Fruit fly (Drosophila melanogaster) whole organism, embryonic: ENCODE results near the gene CG1638.

Source experiments
- Awh ChIP-seq: fragments of 200-800 bp; sonication (Bioruptor generic); IDR thresholded peaks from 2 replicates; pipeline ENCODE4, ENCODE4 v1.3.6; 2022; ENCODE audit warnings: missing biosample characterization, missing genetic modification characterization
- CG10267 ChIP-seq: fragments of 200-800 bp; sonication (Bioruptor generic); optimal IDR thresholded peaks from 2 replicates; lab custom pipeline; 2018; ENCODE audit warnings: missing biosample characterization, mild to moderate bottlenecking, missing genetic modification characterization, moderate library complexity
- CG10979 ChIP-seq: fragments of 200-800 bp; sonication (Bioruptor generic); optimal IDR thresholded peaks from 2 replicates; lab custom pipeline; 2018; ENCODE audit warnings: missing biosample characterization, mild to moderate bottlenecking, missing genetic modification characterization, moderate library complexity
- CG11398 ChIP-seq: fragments of 200-800 bp; sonication (Bioruptor generic); optimal IDR thresholded peaks from 2 replicates; lab custom pipeline; 2016; ENCODE audit warnings: missing biosample characterization, missing genetic modification characterization
- CG11695 ChIP-seq: fragments of 200-800 bp; sonication (Bioruptor generic); IDR thresholded peaks from 3 replicates; pipeline ENCODE4 v1.3.6; 2022; ENCODE audit warnings: missing biosample characterization, missing genetic modification characterization
- CG12104 ChIP-seq: fragments of 200-800 bp; sonication (Bioruptor generic); optimal IDR thresholded peaks from 3 replicates; lab custom pipeline; 2016; ENCODE audit warnings: missing biosample characterization, missing genetic modification characterization
- CG1233 ChIP-seq: fragments of 200-800 bp; sonication (Bioruptor generic); optimal IDR thresholded peaks from 4 replicates; lab custom pipeline; 2018; ENCODE audit warnings: missing biosample characterization, mild to moderate bottlenecking, missing genetic modification characterization
- CG13296 ChIP-seq: fragments of 200-800 bp; sonication (Bioruptor generic); optimal IDR thresholded peaks from 3 replicates; lab custom pipeline; 2018; ENCODE audit warnings: missing biosample characterization, mild to moderate bottlenecking, missing genetic modification characterization
- CG13624 ChIP-seq: fragments of 200-800 bp; sonication (Bioruptor generic); optimal IDR thresholded peaks from 2 replicates; lab custom pipeline; 2016; ENCODE audit warnings: missing biosample characterization, missing genetic modification characterization
- CG1647 ChIP-seq: fragments of 200-800 bp; sonication (Bioruptor generic); optimal IDR thresholded peaks from 3 replicates; lab custom pipeline; 2016; ENCODE audit warnings: missing biosample characterization, missing genetic modification characterization
- CG17568 ChIP-seq: fragments of 200-800 bp; sonication (Bioruptor generic); optimal IDR thresholded peaks from 2 replicates; lab custom pipeline; 2018; ENCODE audit warnings: missing biosample characterization, mild to moderate bottlenecking, missing genetic modification characterization, moderate library complexity
- CG2116 ChIP-seq: fragments of 200-800 bp; sonication (Bioruptor generic); optimal IDR thresholded peaks from 3 replicates; lab custom pipeline; 2018; ENCODE audit warnings: missing biosample characterization, mild to moderate bottlenecking, missing genetic modification characterization
- CG2678 ChIP-seq: fragments of 200-800 bp; sonication (Bioruptor generic); optimal IDR thresholded peaks from 3 replicates; lab custom pipeline; 2019; ENCODE audit warnings: missing biosample characterization, mild to moderate bottlenecking, missing genetic modification characterization, moderate library complexity
- CG30020 ChIP-seq: fragments of 200-800 bp; optimal IDR thresholded peaks from 2 replicates; lab custom pipeline; 2019; ENCODE audit warnings: missing biosample characterization, mild to moderate bottlenecking, missing genetic modification characterization, moderate library complexity
- CG30431 ChIP-seq: fragments of 200-800 bp; sonication (Bioruptor generic); optimal IDR thresholded peaks from 2 replicates; lab custom pipeline; 2017; ENCODE audit warnings: missing biosample characterization, missing genetic modification characterization
- CG31365 ChIP-seq: fragments of 200-800 bp; sonication (Bioruptor generic); optimal IDR thresholded peaks from 2 replicates; lab custom pipeline; 2018; ENCODE audit warnings: missing biosample characterization, mild to moderate bottlenecking, missing genetic modification characterization
- CG5953 ChIP-seq: fragments of 200-800 bp; sonication (Bioruptor generic); IDR thresholded peaks from 2 replicates; pipeline ENCODE4 v1.3.6; 2022; ENCODE audit warnings: missing biosample characterization, missing genetic modification characterization
- CG6689 ChIP-seq: fragments of 200-800 bp; sonication (Bioruptor generic); IDR thresholded peaks from 2 replicates; pipeline ENCODE4 v1.3.6; 2022; ENCODE audit warnings: missing biosample characterization, missing genetic modification characterization
- CG7271 ChIP-seq: fragments of 200-800 bp; sonication (Bioruptor generic); optimal IDR thresholded peaks from 2 replicates; lab custom pipeline; 2018; ENCODE audit warnings: missing biosample characterization, mild to moderate bottlenecking, missing genetic modification characterization, moderate library complexity
- CG8388 ChIP-seq: fragments of 200-800 bp; sonication (Bioruptor generic); optimal IDR thresholded peaks from 2 replicates; lab custom pipeline; 2019; ENCODE audit warnings: missing biosample characterization, mild to moderate bottlenecking, missing genetic modification characterization, moderate library complexity
- CG8944 ChIP-seq: fragments of 200-800 bp; sonication (Bioruptor generic); optimal IDR thresholded peaks from 3 replicates; lab custom pipeline; 2016; ENCODE audit warnings: missing biosample characterization, missing genetic modification characterization
- CG9817 ChIP-seq: fragments of 200-800 bp; sonication (Bioruptor generic); optimal IDR thresholded peaks from 2 replicates; lab custom pipeline; 2018; ENCODE audit warnings: missing biosample characterization, mild to moderate bottlenecking, missing genetic modification characterization, moderate library complexity
- D ChIP-seq, 2 experiments: fragments of 200-800 bp in 1 of 2; fragments of >200 bp in 1 of 2; sonication (Bioruptor generic) in 1 of 2; optimal IDR thresholded peaks; 2 replicates in 1 of 2; 3 replicates in 1 of 2; lab custom pipeline; 2017; ENCODE audit warnings: mild to moderate bottlenecking in 1 of 2, missing biosample characterization in 1 of 2, missing genetic modification characterization in 1 of 2, missing genetic modification reagents in 1 of 2
- Hey ChIP-seq: fragments of 200-800 bp; sonication (Bioruptor generic); optimal IDR thresholded peaks from 3 replicates; lab custom pipeline; 2018; ENCODE audit warnings: missing biosample characterization, mild to moderate bottlenecking, missing genetic modification characterization
- Lim3 ChIP-seq: fragments of 200-800 bp; sonication (Bioruptor generic); IDR thresholded peaks from 2 replicates; pipeline ENCODE4 v1.3.6; 2022; ENCODE audit warnings: missing biosample characterization, missing genetic modification characterization
- Meics ChIP-seq: fragments of 200-800 bp; sonication (Bioruptor generic); optimal IDR thresholded peaks from 2 replicates; lab custom pipeline; 2017; ENCODE audit warnings: missing biosample characterization, mild to moderate bottlenecking, missing genetic modification characterization
- NC2β ChIP-seq: fragments of 200-800 bp; sonication (Bioruptor generic); optimal IDR thresholded peaks from 2 replicates; lab custom pipeline; 2016; ENCODE audit warnings: missing biosample characterization, missing genetic modification characterization
- NK7.1 ChIP-seq: fragments of 200-800 bp; sonication (Bioruptor generic); optimal IDR thresholded peaks from 3 replicates; lab custom pipeline; 2016; ENCODE audit warnings: missing biosample characterization, missing genetic modification characterization
- Oaz ChIP-seq: fragments of 200-800 bp; sonication (Bioruptor generic); IDR thresholded peaks from 2 replicates; pipeline ENCODE4 v1.3.6; 2022; ENCODE audit warnings: missing biosample characterization, missing genetic modification characterization
- Oli ChIP-seq: fragments of 200-800 bp; sonication (Bioruptor generic); optimal IDR thresholded peaks from 2 replicates; lab custom pipeline; 2018; ENCODE audit warnings: missing biosample characterization, mild to moderate bottlenecking, missing genetic modification characterization, moderate library complexity
- Optix ChIP-seq: fragments of 200-800 bp; sonication (Bioruptor generic); IDR thresholded peaks from 3 replicates; pipeline ENCODE4 v1.3.6; 2022; ENCODE audit warnings: missing biosample characterization, missing genetic modification characterization
- Pdp1 ChIP-seq, 2 experiments: fragments of 200-800 bp; sonication (Bioruptor generic); optimal IDR thresholded peaks; 3 replicates each; lab custom pipeline; 2016; ENCODE audit warnings: missing biosample characterization in 2 of 2, missing genetic modification characterization in 2 of 2, mild to moderate bottlenecking in 1 of 2, moderate library complexity in 1 of 2
- TFAM ChIP-seq: fragments of 200-800 bp; sonication (Bioruptor generic); optimal IDR thresholded peaks from 2 replicates; lab custom pipeline; 2017; ENCODE audit warnings: missing biosample characterization, missing genetic modification characterization, inconsistent platforms
- Taf1 ChIP-seq: fragments of 200-800 bp; sonication (Bioruptor generic); IDR thresholded peaks from 2 replicates; pipeline ENCODE4 v1.3.6; 2022; ENCODE audit warnings: missing biosample characterization, missing genetic modification characterization
- amos ChIP-seq: fragments of 200-800 bp; sonication (Bioruptor generic); IDR thresholded peaks from 2 replicates; pipeline ENCODE4 v1.3.6; 2022; ENCODE audit warnings: missing biosample characterization, missing genetic modification characterization; ENCODE audit not compliant: partially characterized antibody
- aop ChIP-seq: fragments of 200-800 bp; sonication (Bioruptor generic); IDR thresholded peaks from 2 replicates; pipeline ENCODE4 v1.3.6; 2022; ENCODE audit warnings: missing biosample characterization, missing genetic modification characterization
- ash1 ChIP-seq: fragments of 200-800 bp; sonication (Bioruptor generic); optimal IDR thresholded peaks from 2 replicates; lab custom pipeline; 2018; ENCODE audit warnings: missing biosample characterization, mild to moderate bottlenecking, missing genetic modification characterization
- cato ChIP-seq: fragments of 200-800 bp; sonication (Bioruptor generic); optimal IDR thresholded peaks from 2 replicates; lab custom pipeline; 2016; ENCODE audit warnings: missing biosample characterization, missing genetic modification characterization, borderline replicate concordance
- ci ChIP-seq: fragments of 200-800 bp; sonication (Bioruptor generic); IDR thresholded peaks from 3 replicates; pipeline ENCODE4 v1.3.6; 2022; ENCODE audit warnings: missing biosample characterization, missing genetic modification characterization
- dimm ChIP-seq: fragments of 200-800 bp; sonication (Bioruptor generic); IDR thresholded peaks from 2 replicates; pipeline ENCODE4 v1.3.6; 2022; ENCODE audit warnings: missing biosample characterization, missing genetic modification characterization
- fd64A ChIP-seq: fragments of 200-800 bp; sonication (Bioruptor generic); optimal IDR thresholded peaks from 3 replicates; lab custom pipeline; 2018; ENCODE audit warnings: missing biosample characterization, mild to moderate bottlenecking, missing genetic modification characterization
- gt ChIP-seq: fragments of 200-800 bp; sonication (Bioruptor generic); IDR thresholded peaks from 2 replicates; pipeline ENCODE4 v1.3.6; 2022; ENCODE audit warnings: missing biosample characterization, missing genetic modification characterization
- ham ChIP-seq: fragments of 200-800 bp; sonication (Bioruptor generic); IDR thresholded peaks from 2 replicates; pipeline ENCODE4 v1.3.6; 2022; ENCODE audit warnings: missing biosample characterization, missing genetic modification characterization
- hth ChIP-seq: fragments of >200 bp; optimal IDR thresholded peaks from 2 replicates; lab custom pipeline; 2017; ENCODE audit warnings: inconsistent platforms
- kay ChIP-seq: fragments of 200-800 bp; sonication (Bioruptor generic); optimal IDR thresholded peaks from 2 replicates; lab custom pipeline; 2016; ENCODE audit warnings: missing biosample characterization, missing genetic modification characterization
- oc ChIP-seq: fragments of 200-800 bp; sonication (Bioruptor generic); optimal IDR thresholded peaks from 2 replicates; lab custom pipeline; 2018; ENCODE audit warnings: missing biosample characterization, mild to moderate bottlenecking, missing genetic modification characterization, moderate library complexity
- org-1 ChIP-seq: fragments of 200-800 bp; sonication (Bioruptor generic); optimal IDR thresholded peaks from 2 replicates; lab custom pipeline; 2017; ENCODE audit warnings: missing biosample characterization, missing genetic modification characterization
- pros ChIP-seq: fragments of 200-800 bp; sonication (Bioruptor generic); optimal IDR thresholded peaks from 3 replicates; lab custom pipeline; 2019; ENCODE audit warnings: missing biosample characterization, mild to moderate bottlenecking, missing genetic modification characterization, moderate library complexity
- sd ChIP-seq: fragments of 200-800 bp; sonication (Bioruptor generic); optimal IDR thresholded peaks from 3 replicates; lab custom pipeline; 2018; ENCODE audit warnings: missing biosample characterization, mild to moderate bottlenecking, missing genetic modification characterization, moderate library complexity
- sim ChIP-seq: fragments of 200-800 bp; sonication (Bioruptor generic); IDR thresholded peaks from 2 replicates; pipeline ENCODE4 v1.3.6; 2022; ENCODE audit warnings: missing biosample characterization, missing genetic modification characterization
- tup ChIP-seq: fragments of 200-800 bp; sonication (Bioruptor generic); optimal IDR thresholded peaks from 2 replicates; lab custom pipeline; 2016; ENCODE audit warnings: missing biosample characterization, mild to moderate bottlenecking, missing genetic modification characterization, moderate library complexity

The CG1638 gene

dm6 chr3R:31550910-31551309 lies 39.5 kb upstream of the CG1638 start (continued):
- TF ChIP-seq TFAM (GFP tag; lab: Kevin White, UChicago) (peak; percentile 75), org-1 (GFP tag; lab: Kevin White, UChicago) (peak; percentile 74), NK7.1 (GFP tag; lab: Kevin White, UChicago) (peak; percentile 32), gt (GFP tag; lab: Robert Waterston, UW) (no peak), CG11398 (GFP tag; lab: Kevin White, UChicago) (peak; percentile 76), CG12104 (GFP tag; lab: Kevin White, UChicago) (peak; percentile 46), CG7271 (tag; lab: Kevin White, UChicago) (peak; percentile 91), Taf1 (GFP tag; lab: Robert Waterston, UW) (no peak), CG13624 (GFP tag; lab: Kevin White, UChicago) (no peak), CG31365 (no peak), CG10979 (tag; lab: Kevin White, UChicago) (peak; percentile 67), fd64A (GFP tag; lab: Kevin White, UChicago) (peak; percentile 73), CG30431 (GFP tag; lab: Kevin White, UChicago) (peak; percentile 55), CG10267 (tag; lab: Kevin White, UChicago) (peak; percentile 70), CG9817 (no peak), pros (GFP tag; lab: Kevin White, UChicago) (no peak), CG2116 (GFP tag; lab: Kevin White, UChicago) (peak; percentile 59), oc (tag; lab: Kevin White, UChicago) (peak; percentile 85), dimm (GFP tag; lab: Robert Waterston, UW) (no peak), ash1 (GFP tag; lab: Kevin White, UChicago) (no peak), CG8388 (GFP tag; lab: Kevin White, UChicago) (peak; percentile 44), Awh (peak; percentile 67; the same call in 1 of the 2 replicates), ci (peak; percentile 81), Hey (no peak), CG1233 (peak; percentile 82), sim (GFP tag; lab: Robert Waterston, UW) (0 out of 2 replicates have a peak, but pooled peaks have one; percentile 46), CG2678 (tag; lab: Kevin White, UChicago) (peak; percentile 57), Oli (tag; lab: Kevin White, UChicago) (no peak), Oaz (GFP tag; lab: Robert Waterston, UW) (no peak), Optix (no peak), Lim3 (GFP tag; lab: Robert Waterston, UW) (no peak), CG13296 (GFP tag; lab: Kevin White, UChicago) (no peak), aop (GFP tag; lab: Robert Waterston, UW) (no peak), sd (tag; lab: Kevin White, UChicago) (peak; percentile 7), Pdp1 (GFP tag; optimal IDR thresholded peaks at IDR 0.05; lab: Kevin White, UChicago) (peak in 1 of 2 experiments; percentile 48), CG30020 (no peak), ham (GFP tag; lab: Robert Waterston, UW) (no peak), CG1647 (GFP tag; lab: Kevin White, UChicago) (no peak), CG6689 (peak; percentile 39; the same call in 1 of the 2 replicates), D (optimal IDR thresholded peaks at IDR 0.05; lab: Kevin White, UChicago) (no peak), D (GFP tag; optimal IDR thresholded peaks at IDR 0.05; lab: Kevin White, UChicago) (peak; percentile 73), tup (GFP tag; lab: Kevin White, UChicago) (peak; percentile 59), CG11695 (GFP tag; lab: Robert Waterston, UW) (0 out of 3 replicates have a peak, but pooled peaks have one; percentile 21), Meics (GFP tag; lab: Kevin White, UChicago) (no peak), NC2β (GFP tag; lab: Kevin White, UChicago) (peak; percentile 66), hth (no peak), CG8944 (GFP tag; lab: Kevin White, UChicago) (peak; percentile 35), CG17568 (GFP tag; lab: Kevin White, UChicago) (peak; percentile 81), kay (no peak), CG5953 (GFP tag; lab: Robert Waterston, UW) (no peak), amos (GFP tag; lab: Robert Waterston, UW) (no peak), cato (peak; percentile 43)
